Fruit fly (Drosophila melanogaster) whole organism, embryonic: ENCODE data around the gene kraken.
A peak's percentile ranks its signal among the peaks of the same experiment; 100 is the strongest.

Source experiments
- CG1233 ChIP-seq: fragments of 200-800 bp; sonication (Bioruptor generic); optimal IDR thresholded peaks from 4 replicates; lab custom pipeline; 2018; ENCODE audit warnings: missing biosample characterization, mild to moderate bottlenecking, missing genetic modification characterization
- CG14014 ChIP-seq: fragments of 200-800 bp; sonication (Bioruptor generic); IDR thresholded peaks from 2 replicates; pipeline ENCODE4 v1.3.6; 2022; ENCODE audit warnings: missing biosample characterization, missing genetic modification characterization
- CG14667 ChIP-seq: fragments of 200-800 bp; sonication (Bioruptor generic); IDR thresholded peaks from 2 replicates; pipeline ENCODE4 v1.3.6; 2022; ENCODE audit warnings: missing biosample characterization, missing genetic modification characterization
- CG14965 ChIP-seq: fragments of 200-800 bp; sonication (Bioruptor generic); optimal IDR thresholded peaks from 2 replicates; lab custom pipeline; 2016; ENCODE audit warnings: missing biosample characterization, missing genetic modification characterization, borderline replicate concordance
- CG15011 ChIP-seq: fragments of 200-800 bp; sonication (Bioruptor generic); optimal IDR thresholded peaks from 3 replicates; lab custom pipeline; 2018; ENCODE audit warnings: missing biosample characterization, mild to moderate bottlenecking, missing genetic modification characterization
- CG1529 ChIP-seq: fragments of 200-800 bp; sonication (Bioruptor generic); optimal IDR thresholded peaks from 3 replicates; lab custom pipeline; 2018; ENCODE audit warnings: missing biosample characterization, missing genetic modification characterization
- CG16815 ChIP-seq: fragments of 200-800 bp; sonication (Bioruptor generic); optimal IDR thresholded peaks from 3 replicates; lab custom pipeline; 2017; ENCODE audit warnings: missing biosample characterization, mild to moderate bottlenecking, missing genetic modification characterization
- CG3163 ChIP-seq: fragments of 200-800 bp; sonication (Bioruptor generic); optimal IDR thresholded peaks from 3 replicates; lab custom pipeline; 2016; ENCODE audit warnings: missing biosample characterization, missing genetic modification characterization
- CG32532 ChIP-seq: fragments of 200-800 bp; sonication (Bioruptor generic); IDR thresholded peaks from 2 replicates; pipeline ENCODE4 v1.3.6; 2022; ENCODE audit warnings: missing biosample characterization, missing genetic modification characterization
- CG33213 ChIP-seq: fragments of 200-800 bp; sonication (Bioruptor generic); optimal IDR thresholded peaks from 3 replicates; lab custom pipeline; 2016; ENCODE audit warnings: missing biosample characterization, missing genetic modification characterization
- CG7357 ChIP-seq: fragments of 200-800 bp; sonication (Bioruptor generic); IDR thresholded peaks from 3 replicates; pipeline ENCODE4 v1.3.6; 2022; ENCODE audit warnings: missing biosample characterization, missing genetic modification characterization
- CG7372 ChIP-seq: fragments of 200-800 bp; sonication (Bioruptor generic); IDR thresholded peaks from 2 replicates; pipeline ENCODE4 v1.3.6; 2022; ENCODE audit warnings: missing biosample characterization, missing genetic modification characterization
- CG7745 ChIP-seq: fragments of 200-800 bp; sonication (Bioruptor generic); optimal IDR thresholded peaks from 2 replicates; lab custom pipeline; 2018; ENCODE audit warnings: missing biosample characterization, mild to moderate bottlenecking, missing genetic modification characterization, moderate library complexity
- CG8281 ChIP-seq: fragments of 200-800 bp; sonication (Bioruptor generic); optimal IDR thresholded peaks from 2 replicates; lab custom pipeline; 2018; ENCODE audit warnings: missing biosample characterization, mild to moderate bottlenecking, missing genetic modification characterization, moderate library complexity
- CG9817 ChIP-seq: fragments of 200-800 bp; sonication (Bioruptor generic); optimal IDR thresholded peaks from 2 replicates; lab custom pipeline; 2018; ENCODE audit warnings: missing biosample characterization, mild to moderate bottlenecking, missing genetic modification characterization, moderate library complexity
- CG9932 ChIP-seq: fragments of 200-800 bp; sonication (Bioruptor generic); IDR thresholded peaks from 2 replicates; pipeline ENCODE4 v1.3.6; 2022; ENCODE audit warnings: missing biosample characterization, missing genetic modification characterization
- Dp ChIP-seq: fragments of 200-800 bp; sonication (Bioruptor generic); optimal IDR thresholded peaks from 2 replicates; lab custom pipeline; 2018; ENCODE audit warnings: missing biosample characterization, mild to moderate bottlenecking, missing genetic modification characterization, moderate library complexity
- Drgx ChIP-seq: fragments of 200-800 bp; sonication (Bioruptor generic); IDR thresholded peaks from 2 replicates; pipeline ENCODE4 v1.3.6; 2022; ENCODE audit warnings: missing biosample characterization, missing genetic modification characterization
- Ets97D ChIP-seq: fragments of 200-800 bp; sonication (Bioruptor generic); optimal IDR thresholded peaks from 3 replicates; lab custom pipeline; 2016; ENCODE audit warnings: missing biosample characterization, missing genetic modification characterization
- GATAe ChIP-seq: fragments of 200-800 bp; sonication (Bioruptor generic); conservative IDR thresholded peaks from 2 replicates; pipeline ENCODE4 v1.3.6; 2022; ENCODE audit warnings: missing biosample characterization, missing genetic modification characterization
- Mes4 ChIP-seq: fragments of 200-800 bp; sonication (Bioruptor generic); optimal IDR thresholded peaks from 2 replicates; lab custom pipeline; 2016; ENCODE audit warnings: missing biosample characterization, missing genetic modification characterization
- NK7.1 ChIP-seq: fragments of 200-800 bp; sonication (Bioruptor generic); optimal IDR thresholded peaks from 3 replicates; lab custom pipeline; 2016; ENCODE audit warnings: missing biosample characterization, missing genetic modification characterization
- Opbp ChIP-seq: fragments of 200-800 bp; sonication (Bioruptor generic); IDR thresholded peaks from 3 replicates; pipeline ENCODE4 v1.3.6; 2022; ENCODE audit warnings: missing biosample characterization, missing genetic modification characterization; ENCODE audit not compliant: partially characterized antibody
- Usf ChIP-seq: fragments of 200-800 bp; sonication (Bioruptor generic); optimal IDR thresholded peaks from 2 replicates; lab custom pipeline; 2017; ENCODE audit warnings: missing genotype, missing biosample characterization, missing genetic modification characterization
- br ChIP-seq: fragments of >200 bp; optimal IDR thresholded peaks from 2 replicates; lab custom pipeline; 2017
- danr ChIP-seq: fragments of 200-800 bp; sonication (Bioruptor generic); IDR thresholded peaks from 2 replicates; pipeline ENCODE4 v1.3.6; 2022; ENCODE audit warnings: missing biosample characterization, missing genetic modification characterization
- dati ChIP-seq: fragments of 200-800 bp; sonication (Bioruptor generic); IDR thresholded peaks from 2 replicates; pipeline ENCODE4 v1.3.6; 2022; ENCODE audit warnings: missing biosample characterization, missing genetic modification characterization
- dmrt11E ChIP-seq: fragments of 200-800 bp; sonication (Bioruptor generic); optimal IDR thresholded peaks from 3 replicates; lab custom pipeline; 2018; ENCODE audit warnings: missing biosample characterization, mild to moderate bottlenecking, missing genetic modification characterization, moderate library complexity
- eve ChIP-seq, 2 experiments: fragments of >200 bp; optimal IDR thresholded peaks; 2 replicates each; lab custom pipeline; 2017; ENCODE audit warnings: missing biosample characterization in 2 of 2, missing genetic modification characterization in 2 of 2
- fd102C ChIP-seq: fragments of 200-800 bp; sonication (Bioruptor generic); optimal IDR thresholded peaks from 2 replicates; lab custom pipeline; 2018; ENCODE audit warnings: missing biosample characterization, mild to moderate bottlenecking, missing genetic modification characterization, moderate library complexity
- fru ChIP-seq: fragments of >200 bp; optimal IDR thresholded peaks from 2 replicates; lab custom pipeline; 2017
- ftz-f1 ChIP-seq: fragments of 200-800 bp; sonication (Bioruptor generic); optimal IDR thresholded peaks from 2 replicates; lab custom pipeline; 2016; ENCODE audit warnings: missing biosample characterization, missing genetic modification characterization
- h ChIP-seq: fragments of >200 bp; optimal IDR thresholded peaks from 2 replicates; lab custom pipeline; 2017
- ham ChIP-seq: fragments of 200-800 bp; sonication (Bioruptor generic); IDR thresholded peaks from 2 replicates; pipeline ENCODE4 v1.3.6; 2022; ENCODE audit warnings: missing biosample characterization, missing genetic modification characterization
- ken ChIP-seq: fragments of 200-800 bp; sonication (Bioruptor generic); IDR thresholded peaks from 3 replicates; pipeline ENCODE4 v1.3.6; 2022; ENCODE audit warnings: missing biosample characterization, missing genetic modification characterization
- kni ChIP-seq: fragments of 200-800 bp; sonication (Bioruptor generic); optimal IDR thresholded peaks from 3 replicates; lab custom pipeline; 2017; ENCODE audit warnings: mild to moderate bottlenecking, missing biosample characterization, missing genetic modification reagents, missing genetic modification characterization
- lov ChIP-seq, 2 experiments: fragments of 200-800 bp in 1 of 2; fragments of >200 bp in 1 of 2; sonication (Bioruptor generic) in 1 of 2; IDR thresholded peaks in 1 of 2; optimal IDR thresholded peaks in 1 of 2; 2 replicates in 1 of 2; 3 replicates in 1 of 2; pipeline versions ENCODE4 v1.3.6 to Lab custom; 2017 to 2022; ENCODE audit warnings: missing biosample characterization in 1 of 2, missing genetic modification characterization in 1 of 2
- nerfin-2 ChIP-seq: fragments of 200-800 bp; sonication (Bioruptor generic); IDR thresholded peaks from 2 replicates; pipeline ENCODE4 v1.3.6; 2022; ENCODE audit warnings: missing biosample characterization, missing genetic modification characterization; ENCODE audit not compliant: partially characterized antibody
- otp ChIP-seq: fragments of 200-800 bp; sonication (Bioruptor generic); IDR thresholded peaks from 3 replicates; pipeline ENCODE4, ENCODE4 v1.3.6; 2022; ENCODE audit warnings: missing biosample characterization, missing genetic modification characterization
- pb ChIP-seq: fragments of 200-800 bp; sonication (Bioruptor generic); optimal IDR thresholded peaks from 3 replicates; lab custom pipeline; 2016; ENCODE audit warnings: missing biosample characterization, missing genetic modification characterization
- run ChIP-seq: fragments of 200-800 bp; sonication (Bioruptor generic); optimal IDR thresholded peaks from 3 replicates; lab custom pipeline; 2018; ENCODE audit warnings: missing biosample characterization, mild to moderate bottlenecking, missing genetic modification characterization
- sc ChIP-seq, 3 experiments: fragments of >200 bp in 2 of 3; fragments of 200-800 bp in 1 of 3; sonication (Bioruptor generic) in 1 of 3; optimal IDR thresholded peaks; 2 replicates in 2 of 3; 3 replicates in 1 of 3; lab custom pipeline; 2017; ENCODE audit warnings: mild to moderate bottlenecking in 1 of 3, missing biosample characterization in 1 of 3, missing genetic modification characterization in 1 of 3, missing genetic modification reagents in 1 of 3
- sr ChIP-seq: fragments of 200-800 bp; sonication (Bioruptor generic); IDR thresholded peaks from 3 replicates; pipeline ENCODE4 v1.3.6; 2022; ENCODE audit warnings: missing biosample characterization, missing genetic modification characterization
- tio ChIP-seq: fragments of 200-800 bp; sonication (Bioruptor generic); optimal IDR thresholded peaks from 2 replicates; lab custom pipeline; 2017; ENCODE audit warnings: missing biosample characterization, missing genetic modification characterization, inconsistent platforms
- tll ChIP-seq, 2 experiments: fragments of 200-800 bp in 1 of 2; fragments of >200 bp in 1 of 2; sonication (Bioruptor generic) in 1 of 2; optimal IDR thresholded peaks; 2 replicates each; lab custom pipeline; 2017 to 2019; ENCODE audit warnings: missing biosample characterization in 2 of 2, missing genetic modification characterization in 2 of 2, mild to moderate bottlenecking in 1 of 2, moderate library complexity in 1 of 2
- tna ChIP-seq: fragments of 200-800 bp; sonication (Bioruptor generic); IDR thresholded peaks from 2 replicates; pipeline ENCODE4 v1.3.6; 2022; ENCODE audit warnings: missing biosample characterization, missing genetic modification characterization; ENCODE audit not compliant: partially characterized antibody
- tx ChIP-seq: fragments of 200-800 bp; sonication (Bioruptor generic); optimal IDR thresholded peaks from 2 replicates; lab custom pipeline; 2016; ENCODE audit warnings: missing biosample characterization, missing genetic modification characterization
- usp ChIP-seq: fragments of >200 bp; optimal IDR thresholded peaks from 2 replicates; lab custom pipeline; 2017; ENCODE audit warnings: missing biosample characterization, missing genetic modification characterization
- vfl ChIP-seq: fragments of 200-800 bp; sonication (Bioruptor generic); optimal IDR thresholded peaks from 2 replicates; lab custom pipeline; 2016; ENCODE audit warnings: missing biosample characterization, missing genetic modification characterization
- yki ChIP-seq: fragments of >200 bp; optimal IDR thresholded peaks from 3 replicates; lab custom pipeline; 2018

kraken gene

DNA sequence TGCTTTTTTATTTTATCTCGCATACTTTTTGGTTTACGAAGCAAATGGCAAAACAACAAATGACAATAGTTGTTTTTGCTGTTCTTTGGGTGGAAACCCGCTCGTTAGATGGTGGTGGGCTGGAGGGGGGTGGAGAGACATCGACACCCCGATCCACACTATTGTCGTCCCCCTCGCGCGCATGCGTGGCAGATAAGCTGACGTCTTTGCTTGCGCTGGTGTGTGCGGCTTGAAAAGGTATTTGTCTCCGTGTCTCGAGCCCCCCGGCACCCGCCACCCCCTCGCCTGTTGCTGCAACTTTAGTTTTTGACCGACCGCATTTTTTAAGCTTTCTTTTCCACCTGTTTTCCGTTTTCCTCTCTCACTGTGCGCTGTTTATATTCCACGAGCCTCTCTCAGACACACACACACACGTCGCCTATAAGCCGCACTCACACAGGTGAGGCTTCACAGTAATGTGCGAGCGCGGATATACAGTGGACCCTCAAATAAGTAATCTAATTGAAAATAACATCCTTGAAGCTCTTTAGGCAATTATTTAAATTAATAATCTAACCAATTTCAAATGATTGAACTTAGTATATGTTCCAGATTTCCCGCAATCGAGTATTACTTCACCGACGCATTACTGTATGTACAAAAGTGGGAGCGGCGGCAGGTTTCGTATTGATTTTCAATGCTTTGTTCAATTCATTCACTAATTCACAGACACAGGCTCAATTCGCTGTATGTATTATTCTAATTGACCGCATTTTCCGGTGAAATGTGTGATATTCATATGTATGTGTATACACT lies 14.6 kb downstream of the kraken start (continued):
- peak; percentile 89 for TF ChIP-seq CG14667 (GFP tag; lab: Robert Waterston, UW)
- no peak for TF ChIP-seq sc (optimal IDR thresholded peaks at IDR 0.05; lab: Kevin White, UChicago)
- peak; percentile 75 for TF ChIP-seq sc (GFP tag; optimal IDR thresholded peaks at IDR 0.05; lab: Kevin White, UChicago)
- TF ChIP-seq CG1233: peak; percentile 93
- TF ChIP-seq Ets97D (GFP tag; lab: Kevin White, UChicago): peak; percentile 69
- TF ChIP-seq CG7357 (GFP tag; lab: Robert Waterston, UW): peak; percentile 84
- no peak for TF ChIP-seq nerfin-2 (GFP tag; lab: Robert Waterston, UW)
- peak; percentile 78; the same call in 2 of the 3 replicates for TF ChIP-seq sr (GFP tag; lab: Robert Waterston, UW)
- TF ChIP-seq Mes4: peak; percentile 83
- peak; percentile 89 for TF ChIP-seq tio (GFP tag; lab: Kevin White, UChicago)
- no peak for TF ChIP-seq h
- peak; percentile 84 for TF ChIP-seq danr (GFP tag; lab: Robert Waterston, UW)
- peak; percentile 85 for TF ChIP-seq CG1529 (GFP tag; lab: Kevin White, UChicago)
- peak; percentile 83 for TF ChIP-seq CG33213 (GFP tag; lab: Kevin White, UChicago)
- peak; percentile 79 for TF ChIP-seq tx (GFP tag; lab: Kevin White, UChicago)
- TF ChIP-seq CG7372 (GFP tag; lab: Robert Waterston, UW): peak; percentile 93
- TF ChIP-seq ham (GFP tag; lab: Robert Waterston, UW): peak; percentile 76; the same call in 1 of the 2 replicates
- TF ChIP-seq CG16815 (GFP tag; lab: Kevin White, UChicago): peak; percentile 86
- TF ChIP-seq CG8281 (tag; lab: Kevin White, UChicago): peak; percentile 86
- no peak for TF ChIP-seq CG14965 (GFP tag; lab: Kevin White, UChicago)
- peak; percentile 73 for TF ChIP-seq CG3163 (GFP tag; lab: Kevin White, UChicago)
- peak; percentile 97 for TF ChIP-seq CG32532
- TF ChIP-seq yki (lab: Kevin White, UChicago): no peak
- peak; percentile 79 for TF ChIP-seq vfl (GFP tag; lab: Kevin White, UChicago)
- peak; percentile 62 for TF ChIP-seq fd102C
- no peak for TF ChIP-seq usp (GFP tag; lab: Kevin White, UChicago)
- TF ChIP-seq tna (GFP tag; lab: Robert Waterston, UW): peak; percentile 41; the same call in 1 of the 2 replicates
- TF ChIP-seq eve (GFP tag; optimal IDR thresholded peaks at IDR 0.05; lab: Kevin White, UChicago): no peak
- TF ChIP-seq otp (GFP tag; lab: Robert Waterston, UW): peak; percentile 93
- TF ChIP-seq NK7.1 (GFP tag; lab: Kevin White, UChicago): peak; percentile 83
- TF ChIP-seq CG14014 (GFP tag; lab: Robert Waterston, UW): peak; percentile 97
- TF ChIP-seq Usf (GFP tag; lab: Kevin White, UChicago): peak; percentile 79
- peak; percentile 94 for TF ChIP-seq ken
- TF ChIP-seq lov (optimal IDR thresholded peaks at IDR 0.05; lab: Kevin White, UChicago): no peak
- peak; percentile 95 for TF ChIP-seq lov (GFP tag; IDR thresholded peaks at IDR 0.05; lab: Robert Waterston, UW)
- peak; percentile 96 for TF ChIP-seq CG9817 (tag; lab: Kevin White, UChicago)
- peak; percentile 81 for TF ChIP-seq CG15011 (GFP tag; lab: Kevin White, UChicago)
- TF ChIP-seq Opbp (GFP tag; lab: Robert Waterston, UW): peak; percentile 55; the same call in 2 of the 3 replicates
- TF ChIP-seq CG9932 (GFP tag; lab: Robert Waterston, UW): peak; percentile 97
- peak; percentile 80 for TF ChIP-seq dati
- peak; percentile 54 for TF ChIP-seq pb (GFP tag; lab: Kevin White, UChicago)
- no peak for TF ChIP-seq Dp
- TF ChIP-seq run (tag; lab: Kevin White, UChicago): peak; percentile 78
- no peak for TF ChIP-seq ftz-f1 (GFP tag; lab: Kevin White, UChicago)
- peak; percentile 87 for TF ChIP-seq dmrt11E (tag; lab: Kevin White, UChicago)
- no peak for TF ChIP-seq CG7745
- no peak for TF ChIP-seq tll (GFP tag; optimal IDR thresholded peaks at IDR 0.05; lab: Kevin White, UChicago)
- no peak for TF ChIP-seq fru (lab: Kevin White, UChicago)
- peak; percentile 88 for TF ChIP-seq kni (GFP tag; lab: Kevin White, UChicago)
- no peak for TF ChIP-seq br (lab: Kevin White, UChicago)
- peak; percentile 59 for TF ChIP-seq GATAe (GFP tag; lab: Robert Waterston, UW)
- TF ChIP-seq Drgx (GFP tag; lab: Robert Waterston, UW): peak; percentile 97
